Fruit fly (Drosophila melanogaster) whole organism, embryonic: ENCODE results near the gene CG14105.

Experiments
- Atf-2 ChIP-seq: fragments of 200-800 bp; sonication (Bioruptor generic); optimal IDR thresholded peaks from 2 replicates; lab custom pipeline; 2016; ENCODE audit warnings: missing biosample characterization, missing genetic modification characterization
- BEAF-32 ChIP-seq: fragments of 200-800 bp; sonication (Bioruptor generic); optimal IDR thresholded peaks from 3 replicates; lab custom pipeline; 2017; ENCODE audit warnings: missing biosample characterization, missing genetic modification characterization, mild to moderate bottlenecking, moderate library complexity, missing genetic modification reagents
- Blimp-1 ChIP-seq: fragments of 200-800 bp; sonication (Bioruptor generic); optimal IDR thresholded peaks from 3 replicates; lab custom pipeline; 2018; ENCODE audit warnings: missing biosample characterization, missing genetic modification characterization, mild to moderate bottlenecking, moderate library complexity, missing genetic modification reagents
- C15 ChIP-seq: fragments of 200-800 bp; sonication (Bioruptor generic); IDR thresholded peaks from 3 replicates; pipeline ENCODE4 v1.3.6; 2022; ENCODE audit warnings: missing biosample characterization, missing genetic modification characterization
- CG10321 ChIP-seq: fragments of 200-800 bp; sonication (Bioruptor generic); IDR thresholded peaks from 2 replicates; pipeline ENCODE4 v1.3.6; 2022; ENCODE audit warnings: missing biosample characterization, missing genetic modification characterization
- CG11085 ChIP-seq: fragments of 200-800 bp; sonication (Bioruptor generic); IDR thresholded peaks from 2 replicates; pipeline ENCODE4 v1.3.6; 2022; ENCODE audit warnings: missing biosample characterization, missing genetic modification characterization
- CG11504 ChIP-seq: fragments of 200-800 bp; sonication (Bioruptor generic); optimal IDR thresholded peaks from 3 replicates; lab custom pipeline; 2019; ENCODE audit warnings: missing biosample characterization, mild to moderate bottlenecking, missing genetic modification characterization, moderate library complexity
- CG1233 ChIP-seq: fragments of 200-800 bp; sonication (Bioruptor generic); optimal IDR thresholded peaks from 4 replicates; lab custom pipeline; 2018; ENCODE audit warnings: missing biosample characterization, mild to moderate bottlenecking, missing genetic modification characterization
- CG15011 ChIP-seq: fragments of 200-800 bp; sonication (Bioruptor generic); optimal IDR thresholded peaks from 3 replicates; lab custom pipeline; 2018; ENCODE audit warnings: missing biosample characterization, mild to moderate bottlenecking, missing genetic modification characterization
- CG16779 ChIP-seq: fragments of 200-800 bp; sonication (Bioruptor generic); IDR thresholded peaks from 2 replicates; pipeline ENCODE4 v1.3.6; 2022; ENCODE audit warnings: missing biosample characterization, missing genetic modification characterization
- CG17802 ChIP-seq: fragments of 200-800 bp; sonication (Bioruptor generic); optimal IDR thresholded peaks from 2 replicates; lab custom pipeline; 2018; ENCODE audit warnings: missing biosample characterization, mild to moderate bottlenecking, missing genetic modification characterization, moderate library complexity
- CG18476 ChIP-seq: fragments of 200-800 bp; sonication (Bioruptor generic); optimal IDR thresholded peaks from 2 replicates; lab custom pipeline; 2016; ENCODE audit warnings: missing biosample characterization, mild to moderate bottlenecking, missing genetic modification characterization
- CG2875 ChIP-seq: fragments of 200-800 bp; sonication (Bioruptor generic); optimal IDR thresholded peaks from 2 replicates; lab custom pipeline; 2017; ENCODE audit warnings: missing biosample characterization, mild to moderate bottlenecking, missing genetic modification characterization, missing genetic modification reagents
- CG2889 ChIP-seq: fragments of 200-800 bp; sonication (Bioruptor generic); IDR thresholded peaks from 3 replicates; pipeline ENCODE4 v1.3.6; 2022; ENCODE audit warnings: missing biosample characterization, missing genetic modification characterization
- CG4360 ChIP-seq: fragments of 200-800 bp; sonication (Bioruptor generic); IDR thresholded peaks from 2 replicates; pipeline ENCODE4 v1.3.6; 2022; ENCODE audit warnings: missing biosample characterization, missing genetic modification characterization
- CG43689 ChIP-seq: fragments of 200-800 bp; sonication (Bioruptor generic); IDR thresholded peaks from 2 replicates; pipeline ENCODE4 v1.3.6; 2022; ENCODE audit warnings: missing biosample characterization, missing genetic modification characterization
- CG6683 ChIP-seq: fragments of 200-800 bp; sonication (Bioruptor generic); optimal IDR thresholded peaks from 2 replicates; lab custom pipeline; 2017; ENCODE audit warnings: missing biosample characterization, mild to moderate bottlenecking, missing genetic modification characterization, missing genetic modification reagents
- CG7556 ChIP-seq: fragments of 200-800 bp; sonication (Bioruptor generic); optimal IDR thresholded peaks from 2 replicates; lab custom pipeline; 2017; ENCODE audit warnings: missing biosample characterization, mild to moderate bottlenecking, missing genetic modification characterization
- CG9215 ChIP-seq: fragments of 200-800 bp; sonication (Bioruptor generic); IDR thresholded peaks from 2 replicates; pipeline ENCODE4 v1.3.6; 2022; ENCODE audit warnings: missing biosample characterization, missing genetic modification characterization
- CG9797 ChIP-seq: fragments of 200-800 bp; sonication (Bioruptor generic); optimal IDR thresholded peaks from 3 replicates; lab custom pipeline; 2018; ENCODE audit warnings: missing biosample characterization, mild to moderate bottlenecking, missing genetic modification characterization
- CHES-1-like ChIP-seq: fragments of 200-800 bp; sonication (Bioruptor generic); optimal IDR thresholded peaks from 2 replicates; lab custom pipeline; 2016; ENCODE audit warnings: missing biosample characterization, missing genetic modification characterization
- Dek ChIP-seq: fragments of 200-800 bp; sonication (Bioruptor generic); optimal IDR thresholded peaks from 3 replicates; lab custom pipeline; 2019; ENCODE audit warnings: missing biosample characterization, mild to moderate bottlenecking, missing genetic modification characterization, moderate library complexity
- Dip2 ChIP-seq: fragments of 200-800 bp; sonication (Bioruptor generic); IDR thresholded peaks from 2 replicates; pipeline ENCODE4 v1.3.6; 2022; ENCODE audit warnings: missing biosample characterization, missing genetic modification characterization
- E2f1 ChIP-seq: fragments of 200-800 bp; sonication (Bioruptor generic); IDR thresholded peaks from 2 replicates; pipeline ENCODE4 v1.3.6; 2022; ENCODE audit warnings: missing biosample characterization, missing genetic modification characterization
- Eip74EF ChIP-seq, 2 experiments: fragments of 200-800 bp in 1 of 2; fragments of >200 bp in 1 of 2; sonication (Bioruptor generic) in 1 of 2; optimal IDR thresholded peaks; 2 replicates each; lab custom pipeline; 2017 to 2019; ENCODE audit warnings: missing biosample characterization in 2 of 2, missing genetic modification characterization in 2 of 2, mild to moderate bottlenecking in 1 of 2, moderate library complexity in 1 of 2
- HLH4C ChIP-seq: fragments of 200-800 bp; sonication (Bioruptor generic); IDR thresholded peaks from 3 replicates; pipeline ENCODE4 v1.3.6; 2022; ENCODE audit warnings: missing biosample characterization, missing genetic modification characterization; ENCODE audit not compliant: partially characterized antibody
- Jarid2 ChIP-seq: fragments of 200-800 bp; sonication (Bioruptor generic); optimal IDR thresholded peaks from 3 replicates; lab custom pipeline; 2017; ENCODE audit warnings: mild to moderate bottlenecking, missing biosample characterization, missing genetic modification reagents, missing genetic modification characterization
- NC2β ChIP-seq: fragments of 200-800 bp; sonication (Bioruptor generic); optimal IDR thresholded peaks from 2 replicates; lab custom pipeline; 2016; ENCODE audit warnings: missing biosample characterization, missing genetic modification characterization
- Pdp1 ChIP-seq, 2 experiments: fragments of 200-800 bp; sonication (Bioruptor generic); optimal IDR thresholded peaks; 3 replicates each; lab custom pipeline; 2016; ENCODE audit warnings: missing biosample characterization in 2 of 2, missing genetic modification characterization in 2 of 2, mild to moderate bottlenecking in 1 of 2, moderate library complexity in 1 of 2
- Vsx1 ChIP-seq: fragments of 200-800 bp; sonication (Bioruptor generic); optimal IDR thresholded peaks from 2 replicates; lab custom pipeline; 2017; ENCODE audit warnings: missing biosample characterization, mild to moderate bottlenecking, missing genetic modification characterization, missing genetic modification reagents
- YL-1 ChIP-seq: fragments of 200-800 bp; sonication (Bioruptor generic); optimal IDR thresholded peaks from 3 replicates; lab custom pipeline; 2017; ENCODE audit warnings: missing biosample characterization, mild to moderate bottlenecking, missing genetic modification characterization
- abd-A ChIP-seq: fragments of 200-800 bp; sonication (Bioruptor generic); optimal IDR thresholded peaks from 3 replicates; lab custom pipeline; 2019; ENCODE audit warnings: missing biosample characterization, mild to moderate bottlenecking, missing genetic modification characterization, moderate library complexity
- ap ChIP-seq: fragments of 200-800 bp; sonication (Bioruptor generic); IDR thresholded peaks from 2 replicates; pipeline ENCODE4 v1.3.6; 2022; ENCODE audit warnings: missing biosample characterization, missing genetic modification characterization
- btn ChIP-seq: fragments of 200-800 bp; sonication (Bioruptor generic); optimal IDR thresholded peaks from 2 replicates; lab custom pipeline; 2016; ENCODE audit warnings: missing biosample characterization, missing genetic modification characterization
- cg ChIP-seq: fragments of 200-800 bp; sonication (Bioruptor generic); optimal IDR thresholded peaks from 3 replicates; lab custom pipeline; 2019; ENCODE audit warnings: missing biosample characterization, mild to moderate bottlenecking, missing genetic modification characterization, moderate library complexity
- chif ChIP-seq, 2 experiments: fragments of 200-800 bp; sonication (Bioruptor generic); optimal IDR thresholded peaks; 3 replicates each; lab custom pipeline; 2016; ENCODE audit warnings: missing biosample characterization in 2 of 2, missing genetic modification characterization in 2 of 2
- dmrt11E ChIP-seq: fragments of 200-800 bp; sonication (Bioruptor generic); optimal IDR thresholded peaks from 3 replicates; lab custom pipeline; 2018; ENCODE audit warnings: missing biosample characterization, mild to moderate bottlenecking, missing genetic modification characterization, moderate library complexity
- dmrt99B ChIP-seq: fragments of 200-800 bp; sonication (Bioruptor generic); optimal IDR thresholded peaks from 2 replicates; lab custom pipeline; 2018; ENCODE audit warnings: missing biosample characterization, mild to moderate bottlenecking, missing genetic modification characterization, moderate library complexity
- fu2 ChIP-seq: fragments of 200-800 bp; sonication (Bioruptor generic); optimal IDR thresholded peaks from 2 replicates; lab custom pipeline; 2016; ENCODE audit warnings: missing biosample characterization, missing genetic modification characterization
- gce ChIP-seq: fragments of 200-800 bp; sonication (Bioruptor generic); IDR thresholded peaks from 3 replicates; pipeline ENCODE4 v1.3.6; 2022; ENCODE audit warnings: missing biosample characterization, missing genetic modification characterization
- grau ChIP-seq: fragments of 200-800 bp; optimal IDR thresholded peaks from 3 replicates; lab custom pipeline; 2019; ENCODE audit warnings: missing biosample characterization, mild to moderate bottlenecking, missing genetic modification characterization, moderate library complexity
- kah ChIP-seq: fragments of 200-800 bp; sonication (Bioruptor generic); optimal IDR thresholded peaks from 2 replicates; lab custom pipeline; 2018; ENCODE audit warnings: missing biosample characterization, mild to moderate bottlenecking, missing genetic modification characterization
- kni ChIP-seq: fragments of 200-800 bp; sonication (Bioruptor generic); optimal IDR thresholded peaks from 3 replicates; lab custom pipeline; 2017; ENCODE audit warnings: mild to moderate bottlenecking, missing biosample characterization, missing genetic modification reagents, missing genetic modification characterization
- lmd ChIP-seq: fragments of 200-800 bp; sonication (Bioruptor generic); IDR thresholded peaks from 2 replicates; pipeline ENCODE4 v1.3.6; 2022; ENCODE audit warnings: missing biosample characterization, missing genetic modification characterization
- lola ChIP-seq, 3 experiments: fragments of >200 bp in 2 of 3; fragments of 200-800 bp in 1 of 3; sonication (Bioruptor generic) in 1 of 3; optimal IDR thresholded peaks; 2 replicates each; lab custom pipeline; 2017 to 2019; ENCODE audit warnings: missing biosample characterization in 3 of 3, missing genetic modification characterization in 3 of 3, mild to moderate bottlenecking in 1 of 3, moderate library complexity in 1 of 3
- lov ChIP-seq, 2 experiments: fragments of 200-800 bp in 1 of 2; fragments of >200 bp in 1 of 2; sonication (Bioruptor generic) in 1 of 2; IDR thresholded peaks in 1 of 2; optimal IDR thresholded peaks in 1 of 2; 2 replicates in 1 of 2; 3 replicates in 1 of 2; pipeline versions ENCODE4 v1.3.6 to Lab custom; 2017 to 2022; ENCODE audit warnings: missing biosample characterization in 1 of 2, missing genetic modification characterization in 1 of 2
- row ChIP-seq: fragments of 200-800 bp; sonication (Bioruptor generic); IDR thresholded peaks from 3 replicates; pipeline ENCODE4 v1.3.6; 2022; ENCODE audit warnings: missing biosample characterization, missing genetic modification characterization
- so ChIP-seq: fragments of 200-800 bp; sonication (Bioruptor generic); IDR thresholded peaks from 3 replicates; pipeline ENCODE4 v1.3.6; 2022; ENCODE audit warnings: missing biosample characterization, missing genetic modification characterization
- stwl ChIP-seq: fragments of 200-800 bp; sonication (Bioruptor generic); optimal IDR thresholded peaks from 3 replicates; lab custom pipeline; 2018; ENCODE audit warnings: missing biosample characterization, mild to moderate bottlenecking, missing genetic modification characterization, moderate library complexity
- wek ChIP-seq: fragments of 200-800 bp; sonication (Bioruptor generic); optimal IDR thresholded peaks from 3 replicates; lab custom pipeline; 2018; ENCODE audit warnings: missing biosample characterization, mild to moderate bottlenecking, missing genetic modification characterization, moderate library complexity

The CG14105 gene

dm6 chr3L:13410999-13411398 lies 15.5 kb downstream of the CG14105 start (continued):
- no peak for TF ChIP-seq CG9215
- no peak for TF ChIP-seq CG43689 (GFP tag; lab: Robert Waterston, UW)
- TF ChIP-seq CG6683 (GFP tag; lab: Kevin White, UChicago), result no peak
- peak; percentile 19 for TF ChIP-seq dmrt11E (tag; lab: Kevin White, UChicago)
- no peak for TF ChIP-seq dmrt99B
- no peak for TF ChIP-seq so (GFP tag; lab: Robert Waterston, UW)
- no peak for TF ChIP-seq ap (GFP tag; lab: Robert Waterston, UW)
- no peak for TF ChIP-seq BEAF-32
- no peak for TF ChIP-seq Blimp-1
- TF ChIP-seq Jarid2, result peak; percentile 34
- TF ChIP-seq CG16779 (GFP tag; lab: Robert Waterston, UW), result no peak
- no peak for TF ChIP-seq gce (GFP tag; lab: Robert Waterston, UW)
- no peak for TF ChIP-seq fu2 (GFP tag; lab: Kevin White, UChicago)
- TF ChIP-seq CG4360 (GFP tag; lab: Robert Waterston, UW), result no peak
- TF ChIP-seq CG9797 (GFP tag; lab: Kevin White, UChicago), result no peak
- no peak for TF ChIP-seq CG18476
- TF ChIP-seq wek (GFP tag; lab: Kevin White, UChicago), result no peak
- peak; percentile 61 for TF ChIP-seq stwl (tag; lab: Kevin White, UChicago)
- peak; percentile 37 for TF ChIP-seq grau
- no peak for TF ChIP-seq CG2889 (GFP tag; lab: Robert Waterston, UW)
- peak in 1 of 3 experiments; percentile 2 for TF ChIP-seq lola (GFP tag; optimal IDR thresholded peaks at IDR 0.05; lab: Kevin White, UChicago)
- no peak for TF ChIP-seq C15 (GFP tag; lab: Robert Waterston, UW)
- TF ChIP-seq Dek (tag; lab: Kevin White, UChicago), result peak; percentile 56
- TF ChIP-seq CHES-1-like, result no peak
- no peak for TF ChIP-seq Atf-2
- TF ChIP-seq YL-1 (GFP tag; lab: Kevin White, UChicago), result no peak
- no peak; the same call in 1 of the 2 replicates for TF ChIP-seq lmd (GFP tag; lab: Robert Waterston, UW)
- no peak for TF ChIP-seq CG7556 (GFP tag; lab: Kevin White, UChicago)
- TF ChIP-seq HLH4C, result no peak
- peak; percentile 8 for TF ChIP-seq Vsx1 (GFP tag; lab: Kevin White, UChicago)
- peak; percentile 33 to 47 for TF ChIP-seq Pdp1 (GFP tag; optimal IDR thresholded peaks at IDR 0.05; lab: Kevin White, UChicago)
- no peak for TF ChIP-seq abd-A (tag; lab: Kevin White, UChicago)
- no peak for TF ChIP-seq Eip74EF (GFP tag; optimal IDR thresholded peaks at IDR 0.05; lab: Kevin White, UChicago)
- TF ChIP-seq CG11504 (tag; lab: Kevin White, UChicago), result peak; percentile 44
- TF ChIP-seq Dip2, result peak; percentile 99
- no peak for TF ChIP-seq CG15011
- TF ChIP-seq btn (GFP tag; lab: Kevin White, UChicago), result no peak
- no peak for TF ChIP-seq E2f1 (GFP tag; lab: Robert Waterston, UW)
- peak in 1 of 2 experiments; percentile 66 for TF ChIP-seq chif (GFP tag; optimal IDR thresholded peaks at IDR 0.05; lab: Kevin White, UChicago)
- TF ChIP-seq kah (GFP tag; lab: Kevin White, UChicago), result no peak
- TF ChIP-seq cg, result no peak
- TF ChIP-seq CG10321 (GFP tag; lab: Robert Waterston, UW), result no peak
- no peak for TF ChIP-seq CG2875 (GFP tag; lab: Kevin White, UChicago)
- no peak for TF ChIP-seq CG1233 (GFP tag; lab: Kevin White, UChicago)
- no peak for TF ChIP-seq kni (GFP tag; lab: Kevin White, UChicago)
- no peak for TF ChIP-seq CG17802 (tag; lab: Kevin White, UChicago)
- TF ChIP-seq row (GFP tag; lab: Robert Waterston, UW), result no peak
- no peak for TF ChIP-seq lov (optimal IDR thresholded peaks at IDR 0.05; lab: Kevin White, UChicago)
- TF ChIP-seq lov (GFP tag; IDR thresholded peaks at IDR 0.05; lab: Robert Waterston, UW), result no peak
- TF ChIP-seq NC2β, result no peak
- TF ChIP-seq CG11085, result no peak
